Worm (Caenorhabditis elegans): Measurements from ENCODE around the gene C29A12.6.

ce11 chrV:10887564-10887963 is 40.6 kb downstream of the C29A12.6 start:
- TF ChIP-seq nhr-237 (tag; optimal IDR thresholded peaks at IDR 0.05) (no peak), ztf-11 (tag; optimal IDR thresholded peaks at IDR 0.05) (no peak), ztf-4 (tag; optimal IDR thresholded peaks at IDR 0.05) (no peak), nhr-6 (tag; optimal IDR thresholded peaks at IDR 0.05) (no peak), unc-39 (tag; optimal IDR thresholded peaks at IDR 0.05) (no peak), nhr-25 (tag; optimal IDR thresholded peaks at IDR 0.05) (no peak), nhr-12 (tag; optimal IDR thresholded peaks at IDR 0.05) (no peak), elt-1 (tag; optimal IDR thresholded peaks at IDR 0.05) (no peak)
